Fruit fly (Drosophila melanogaster) whole organism, wandering third instar larva: Measurements from ENCODE around the gene Cog3.

ENCODE experiments used
- Abd-B ChIP-seq: fragments of >200 bp; optimal IDR thresholded peaks from 2 replicates; lab custom pipeline; 2017; ENCODE audit warnings: missing biosample characterization, missing genetic modification characterization
- CG32264 ChIP-seq: fragments of 200-800 bp; sonication (Bioruptor generic); optimal IDR thresholded peaks from 2 replicates; lab custom pipeline; 2016; ENCODE audit warnings: missing biosample characterization, missing genetic modification characterization
- CG9705 ChIP-seq: fragments of 200-800 bp; sonication (Bioruptor generic); optimal IDR thresholded peaks from 2 replicates; lab custom pipeline; 2018; ENCODE audit warnings: missing biosample characterization, mild to moderate bottlenecking, missing genetic modification characterization
- CrebA ChIP-seq: fragments of 200-800 bp; sonication (Bioruptor generic); optimal IDR thresholded peaks from 2 replicates; lab custom pipeline; 2016; ENCODE audit warnings: missing biosample characterization, mild to moderate bottlenecking, missing genetic modification characterization, borderline replicate concordance
- Dif ChIP-seq: fragments of 200-275, 200-300 bp; sonication (Bioruptor generic); optimal IDR thresholded peaks from 2 replicates; lab custom pipeline; 2018; ENCODE audit warnings: missing biosample characterization, missing genetic modification characterization; ENCODE audit not compliant: partially characterized antibody
- GATAd ChIP-seq: sonication (Bioruptor generic); optimal IDR thresholded peaks from 2 replicates; lab custom pipeline; 2016; ENCODE audit warnings: missing biosample characterization, missing genetic modification characterization
- Hnf4 ChIP-seq: fragments of 200-800 bp; sonication (Bioruptor generic); optimal IDR thresholded peaks from 2 replicates; lab custom pipeline; 2016; ENCODE audit warnings: missing biosample characterization, mild to moderate bottlenecking, missing genetic modification characterization
- Hr78 ChIP-seq: fragments of >200 bp; optimal IDR thresholded peaks from 2 replicates; lab custom pipeline; 2017; ENCODE audit warnings: missing biosample characterization, missing genetic modification characterization
- Hr83 ChIP-seq: fragments of 200-300 bp; sonication (Bioruptor generic); optimal IDR thresholded peaks from 2 replicates; lab custom pipeline; 2016; ENCODE audit warnings: missing biosample characterization, mild to moderate bottlenecking, missing genetic modification characterization, moderate library complexity; ENCODE audit not compliant: poor library complexity, severe bottlenecking
- Jra ChIP-seq: sonication (Bioruptor generic); optimal IDR thresholded peaks from 2 replicates; lab custom pipeline; 2016; ENCODE audit warnings: missing biosample characterization, missing genetic modification characterization
- Mio ChIP-seq: sonication (Bioruptor generic); optimal IDR thresholded peaks from 2 replicates; lab custom pipeline; 2016; ENCODE audit warnings: missing biosample characterization, missing genetic modification characterization
- Myc ChIP-seq: fragments of >200 bp; optimal IDR thresholded peaks from 2 replicates; lab custom pipeline; 2017
- N ChIP-seq: fragments of >200 bp; optimal IDR thresholded peaks from 2 replicates; lab custom pipeline; 2018; ENCODE audit warnings: missing biosample characterization, missing external identifiers, missing genetic modification characterization
- OdsH ChIP-seq: fragments of 200-800 bp; sonication (Bioruptor generic); optimal IDR thresholded peaks from 2 replicates; lab custom pipeline; 2016; ENCODE audit warnings: missing biosample characterization, mild to moderate bottlenecking, missing genetic modification characterization
- Rel ChIP-seq, 2 experiments: fragments of 200-800 bp; sonication (Bioruptor generic) in 1 of 2; optimal IDR thresholded peaks; 2 replicates in 1 of 2; 3 replicates in 1 of 2; lab custom pipeline; 2016 to 2019; ENCODE audit warnings: mild to moderate bottlenecking in 2 of 2, missing biosample characterization in 2 of 2, missing genetic modification characterization in 2 of 2, moderate library complexity in 1 of 2
- Sp1 ChIP-seq: fragments of 200-800 bp; sonication (Bioruptor generic); optimal IDR thresholded peaks from 3 replicates; lab custom pipeline; 2019; ENCODE audit warnings: missing biosample characterization, mild to moderate bottlenecking, missing genetic modification characterization, moderate library complexity
- Vsx2 ChIP-seq: fragments of 200-300, 225-300 bp; sonication (Bioruptor generic); optimal IDR thresholded peaks from 2 replicates; lab custom pipeline; 2018; ENCODE audit warnings: missing biosample characterization, missing genetic modification characterization; ENCODE audit not compliant: partially characterized antibody
- br ChIP-seq: fragments of 200-800 bp; sonication (Bioruptor generic); optimal IDR thresholded peaks from 2 replicates; lab custom pipeline; 2016; ENCODE audit warnings: missing biosample characterization, missing genetic modification characterization
- brk ChIP-seq: fragments of 200-800 bp; sonication (Bioruptor generic); optimal IDR thresholded peaks from 2 replicates; lab custom pipeline; 2016; ENCODE audit warnings: missing biosample characterization, mild to moderate bottlenecking, missing genetic modification characterization
- dl ChIP-seq, 2 experiments: fragments of 175-275, 200-275 bp in 1 of 2; fragments of 200-275 bp in 1 of 2; sonication (Bioruptor generic); optimal IDR thresholded peaks; lab custom pipeline; 2018; ENCODE audit warnings: mild to moderate bottlenecking in 2 of 2, missing biosample characterization in 2 of 2, missing genetic modification characterization in 2 of 2, moderate library complexity in 2 of 2; ENCODE audit not compliant: partially characterized antibody in 2 of 2, insufficient read depth in 1 of 2
- dmrt93B ChIP-seq: fragments of 200-800 bp; sonication (Bioruptor generic); optimal IDR thresholded peaks from 2 replicates; lab custom pipeline; 2018; ENCODE audit warnings: missing biosample characterization, mild to moderate bottlenecking, missing genetic modification characterization
- dsf ChIP-seq: sonication (Bioruptor generic); optimal IDR thresholded peaks from 2 replicates; lab custom pipeline; 2016; ENCODE audit warnings: missing biosample characterization, missing genetic modification characterization, borderline replicate concordance
- ey ChIP-seq: fragments of 200-800 bp; sonication (Bioruptor generic); optimal IDR thresholded peaks from 2 replicates; lab custom pipeline; 2016; ENCODE audit warnings: missing biosample characterization, missing genetic modification characterization
- foxo ChIP-seq, 2 experiments: fragments of 200-800 bp; sonication (Bioruptor generic); optimal IDR thresholded peaks; 2 replicates in 1 of 2; 3 replicates in 1 of 2; lab custom pipeline; 2016 to 2017; ENCODE audit warnings: missing biosample characterization in 2 of 2, missing genetic modification characterization in 2 of 2
- fru ChIP-seq: fragments of 200-800 bp; sonication (Bioruptor generic); optimal IDR thresholded peaks from 3 replicates; lab custom pipeline; 2016; ENCODE audit warnings: missing biosample characterization, mild to moderate bottlenecking, missing genetic modification characterization
- h ChIP-seq: fragments of 200-800 bp; sonication (Bioruptor generic); optimal IDR thresholded peaks from 3 replicates; lab custom pipeline; 2016; ENCODE audit warnings: missing biosample characterization, mild to moderate bottlenecking, missing genetic modification characterization
- jim ChIP-seq: fragments of 175-275, 200-325 bp; sonication (Bioruptor generic); optimal IDR thresholded peaks from 2 replicates; lab custom pipeline; 2016; ENCODE audit warnings: missing biosample characterization, mild to moderate bottlenecking, missing genetic modification characterization
- lola ChIP-seq: fragments of >200 bp; optimal IDR thresholded peaks from 2 replicates; lab custom pipeline; 2017; ENCODE audit warnings: missing biosample characterization, missing genetic modification characterization
- pan ChIP-seq: fragments of >200 bp; optimal IDR thresholded peaks from 2 replicates; lab custom pipeline; 2017
- psq ChIP-seq: fragments of 200-800 bp; sonication (Bioruptor generic); optimal IDR thresholded peaks from 3 replicates; lab custom pipeline; 2017; ENCODE audit warnings: missing biosample characterization, mild to moderate bottlenecking, missing genetic modification characterization, moderate library complexity
- rgr ChIP-seq: fragments of 200-800 bp; sonication (Bioruptor generic); optimal IDR thresholded peaks from 3 replicates; lab custom pipeline; 2016; ENCODE audit warnings: missing biosample characterization, mild to moderate bottlenecking, missing genetic modification characterization
- sage ChIP-seq: fragments of 200-800 bp; sonication (Bioruptor generic); optimal IDR thresholded peaks from 2 replicates; lab custom pipeline; 2016; ENCODE audit warnings: missing biosample characterization, mild to moderate bottlenecking, missing genetic modification characterization
- sv ChIP-seq: fragments of 200-800 bp; sonication (Bioruptor generic); optimal IDR thresholded peaks from 3 replicates; lab custom pipeline; 2016; ENCODE audit warnings: missing biosample characterization, missing genetic modification characterization
- tai ChIP-seq: sonication (Bioruptor generic); optimal IDR thresholded peaks from 2 replicates; lab custom pipeline; 2016; ENCODE audit warnings: missing biosample characterization, missing genetic modification characterization
- usp ChIP-seq: fragments of >200 bp; optimal IDR thresholded peaks from 2 replicates; lab custom pipeline; 2017; ENCODE audit warnings: missing biosample characterization, missing genetic modification characterization
- woc ChIP-seq: sonication (Bioruptor generic); optimal IDR thresholded peaks from 2 replicates; lab custom pipeline; 2016; ENCODE audit warnings: missing biosample characterization, mild to moderate bottlenecking, missing genetic modification characterization

Cog3 gene

dm6 chr2L:3478034-3478880 lies 21.4 kb upstream of the Cog3 start, which contains the start of gene Thor:
Thor (plus strand) TSS chr2L:3478434.
- TF ChIP-seq Hnf4 (peak; percentile 90), Jra (GFP tag; lab: Kevin White, UChicago) (peak; percentile 12), Mio (no peak), Dif (GFP tag; lab: Kevin White, UChicago) (peak; percentile 91), GATAd (GFP tag; lab: Kevin White, UChicago) (peak; percentile 35), OdsH (GFP tag; lab: Kevin White, UChicago) (peak; percentile 52), brk (no peak), Sp1 (peak; percentile 30), tai (no peak), pan (lab: Kevin White, UChicago) (no peak), h (GFP tag; lab: Kevin White, UChicago) (peak; percentile 74), foxo (GFP tag; optimal IDR thresholded peaks at IDR 0.05; lab: Kevin White, UChicago) (peak; percentile 49 to 66), ey (GFP tag; lab: Kevin White, UChicago) (peak; percentile 39), Vsx2 (peak; percentile 83), sv (GFP tag; lab: Kevin White, UChicago) (peak; percentile 71), fru (GFP tag; lab: Kevin White, UChicago) (peak; percentile 72), CG9705 (no peak), dl (GFP tag; optimal IDR thresholded peaks at IDR 0.05; lab: Kevin White, UChicago; ENCODE audit: insufficient read depth in 1 of 2, partially characterized antibody in 2 of 2) (peak; percentile 68 to 86), dmrt93B (no peak), woc (GFP tag; lab: Kevin White, UChicago) (peak; percentile 39), Hr83 (GFP tag; lab: Kevin White, UChicago) (peak; percentile 96), Hr78 (GFP tag; lab: Kevin White, UChicago) (no peak), br (GFP tag; lab: Kevin White, UChicago) (peak; percentile 61), dsf (GFP tag; lab: Kevin White, UChicago) (peak; percentile 31), jim (peak; percentile 89), rgr (GFP tag; lab: Kevin White, UChicago) (peak; percentile 75), CrebA (GFP tag; lab: Kevin White, UChicago) (peak; percentile 59), psq (peak; percentile 56), Rel (GFP tag; optimal IDR thresholded peaks at IDR 0.05; lab: Kevin White, UChicago) (peak; percentile 56), Rel (tag; optimal IDR thresholded peaks at IDR 0.05; lab: Kevin White, UChicago) (peak; percentile 55)

DNA sequence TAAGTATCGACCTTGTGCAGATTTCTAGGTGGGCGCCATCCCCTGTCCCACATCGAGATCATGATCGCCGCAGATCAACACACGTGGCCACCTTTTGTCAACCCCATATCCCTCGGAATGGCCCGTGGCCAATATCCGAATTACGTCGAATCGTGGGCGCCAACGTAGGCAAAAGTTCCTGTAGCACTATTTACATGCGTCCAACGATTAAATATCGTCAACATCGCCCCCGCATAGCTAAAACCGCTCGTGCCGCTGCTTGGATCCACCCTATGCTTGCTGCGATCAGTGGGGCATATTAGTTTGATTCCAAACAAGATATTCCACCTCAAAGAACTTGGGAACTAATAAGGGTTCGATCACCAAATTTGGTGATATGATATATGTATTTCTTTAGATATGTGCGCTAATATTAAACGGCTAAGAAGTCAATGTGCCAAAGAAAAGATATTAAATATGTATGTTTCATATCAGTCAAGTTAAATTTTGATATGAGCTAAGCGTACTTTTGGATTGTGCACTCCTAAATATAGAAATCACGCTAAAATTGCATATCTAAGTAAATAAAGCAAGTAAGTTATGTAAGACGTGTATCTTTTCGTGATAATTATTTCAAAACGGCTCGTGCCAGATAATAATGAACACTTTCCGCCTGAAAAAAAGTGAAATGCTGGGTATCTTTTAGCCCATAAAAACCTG lies 20.3 kb upstream of the Cog3 start:
- TF ChIP-seq jim: no peak
- peak in 1 of 2 experiments; percentile 1 for TF ChIP-seq foxo (GFP tag; optimal IDR thresholded peaks at IDR 0.05; lab: Kevin White, UChicago)
- peak; percentile 10 for TF ChIP-seq woc (GFP tag; lab: Kevin White, UChicago)
- peak; percentile 2 for TF ChIP-seq sv (GFP tag; lab: Kevin White, UChicago)

dm6 chr2L:3476399-3477056 lies 19.7 kb upstream of the Cog3 start:
- TF ChIP-seq woc (GFP tag; lab: Kevin White, UChicago) (no peak), Hr83 (GFP tag; lab: Kevin White, UChicago) (peak; percentile 9)

- TF ChIP-seq Vsx2 (no peak), usp (GFP tag; lab: Kevin White, UChicago) (no peak), CrebA (GFP tag; lab: Kevin White, UChicago) (no peak), ey (GFP tag; lab: Kevin White, UChicago) (peak; percentile 11), dmrt93B (peak; percentile 10), sv (GFP tag; lab: Kevin White, UChicago) (no peak), foxo (GFP tag; optimal IDR thresholded peaks at IDR 0.05; lab: Kevin White, UChicago) (peak in 1 of 2 experiments; percentile 35), N (GFP tag; lab: Kevin White, UChicago) (no peak), psq (no peak), fru (GFP tag; lab: Kevin White, UChicago) (peak; percentile 41), dsf (GFP tag; lab: Kevin White, UChicago) (no peak), OdsH (GFP tag; lab: Kevin White, UChicago) (no peak), jim (no peak), Sp1 (no peak), Hnf4 (no peak), Myc (lab: Kevin White, UChicago) (no peak), h (GFP tag; lab: Kevin White, UChicago) (no peak), CG32264 (GFP tag; lab: Kevin White, UChicago) (no peak), lola (no peak), rgr (GFP tag; lab: Kevin White, UChicago) (peak; percentile 27), sage (no peak), br (GFP tag; lab: Kevin White, UChicago) (no peak), tai (no peak), Abd-B (GFP tag; lab: Kevin White, UChicago) (no peak), woc (GFP tag; lab: Kevin White, UChicago) (no peak), brk (no peak), Jra (GFP tag; lab: Kevin White, UChicago) (no peak), pan (lab: Kevin White, UChicago) (no peak)
Observed at dm6 chr2L:3475948-3476347, 19.1 kb upstream of the Cog3 start.
